Fruit fly (Drosophila melanogaster): Measurements from ENCODE around the gene Nop56.

Gene Nop56

DNA sequence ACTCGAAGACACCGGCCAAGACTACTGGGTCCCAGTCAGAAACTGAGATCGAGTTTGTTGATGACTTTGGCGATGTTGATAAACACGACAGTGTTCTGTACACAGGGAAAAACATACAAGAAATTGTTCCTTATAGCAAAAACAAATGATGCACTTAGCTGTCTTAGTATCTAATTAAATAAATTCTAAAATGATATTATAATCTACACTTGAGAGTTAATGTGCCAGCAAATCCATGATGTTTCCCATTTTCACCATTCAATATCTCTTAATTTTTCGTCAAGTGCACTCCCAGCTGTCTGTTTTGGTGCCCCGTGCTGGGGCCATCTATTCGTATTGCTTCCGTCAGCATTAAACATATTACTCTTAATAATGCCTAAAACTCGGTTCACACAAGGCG is 20.6 kb downstream of the Nop56 start (continued):
- TF ChIP-seq MESR4 (GFP tag; optimal IDR thresholded peaks at IDR 0.05): no peak
- no peak for TF ChIP-seq CG13624 (GFP tag; optimal IDR thresholded peaks at IDR 0.05)
- peak; percentile 34 for TF ChIP-seq nmo (GFP tag; optimal IDR thresholded peaks at IDR 0.05)
- no peak for TF ChIP-seq Eip74EF (GFP tag; optimal IDR thresholded peaks at IDR 0.05)
- TF ChIP-seq tio (GFP tag; optimal IDR thresholded peaks at IDR 0.05): no peak
- TF ChIP-seq CG15479 (GFP tag; optimal IDR thresholded peaks at IDR 0.05): no peak
- no peak for TF ChIP-seq Scr (GFP tag; IDR thresholded peaks at IDR 0.05; ENCODE audit: partially characterized antibody)
- no peak for TF ChIP-seq ato (GFP tag; IDR thresholded peaks at IDR 0.05; ENCODE audit: partially characterized antibody)
- peak; percentile 14 for TF ChIP-seq CG13775 (GFP tag; optimal IDR thresholded peaks at IDR 0.05)
- no peak for TF ChIP-seq ase (GFP tag; IDR thresholded peaks at IDR 0.05)
- TF ChIP-seq slou (GFP tag; optimal IDR thresholded peaks at IDR 0.05): no peak
- TF ChIP-seq Pdp1 (GFP tag; optimal IDR thresholded peaks at IDR 0.05): no peak
- no peak for TF ChIP-seq CG11398 (GFP tag; optimal IDR thresholded peaks at IDR 0.05)
- TF ChIP-seq CG13424 (tag; optimal IDR thresholded peaks at IDR 0.05): no peak
- TF ChIP-seq CG10979 (tag; optimal IDR thresholded peaks at IDR 0.05): peak; percentile 42
- no peak for TF ChIP-seq H2.0 (GFP tag; IDR thresholded peaks at IDR 0.05)
- TF ChIP-seq CG18476 (GFP tag; optimal IDR thresholded peaks at IDR 0.05): peak; percentile 14
- 0 out of 2 replicates have a peak, but pooled peaks have one; percentile 29 for TF ChIP-seq sob (GFP tag; IDR thresholded peaks at IDR 0.05)
- no peak for TF ChIP-seq CG7987 (GFP tag; optimal IDR thresholded peaks at IDR 0.05)
- peak; percentile 51; the same call in 1 of the 3 replicates for TF ChIP-seq CG11695 (GFP tag; IDR thresholded peaks at IDR 0.05)
- no peak for TF ChIP-seq NfI (GFP tag; optimal IDR thresholded peaks at IDR 0.05)
- TF ChIP-seq CG33213 (GFP tag; optimal IDR thresholded peaks at IDR 0.05): no peak
- no peak for TF ChIP-seq YL-1 (GFP tag; optimal IDR thresholded peaks at IDR 0.05)
- TF ChIP-seq CG17568 (GFP tag; optimal IDR thresholded peaks at IDR 0.05): no peak
- no peak for TF ChIP-seq cas (GFP tag; IDR thresholded peaks at IDR 0.05)
- no peak for TF ChIP-seq Dek (tag; optimal IDR thresholded peaks at IDR 0.05)
- TF ChIP-seq scrt (GFP tag; optimal IDR thresholded peaks at IDR 0.05): no peak
- no peak for TF ChIP-seq HmgZ (tag; optimal IDR thresholded peaks at IDR 0.05)
- TF ChIP-seq CG3065 (GFP tag; optimal IDR thresholded peaks at IDR 0.05): no peak
- TF ChIP-seq CG33557 (GFP tag; optimal IDR thresholded peaks at IDR 0.05): no peak
- TF ChIP-seq Rfx (GFP tag; IDR thresholded peaks at IDR 0.05): peak; percentile 80
- no peak for TF ChIP-seq CG12219 (GFP tag; optimal IDR thresholded peaks at IDR 0.05)
- no peak for TF ChIP-seq hkb (optimal IDR thresholded peaks at IDR 0.05)
- peak; percentile 51; the same call in 1 of the 2 replicates for TF ChIP-seq hkb (GFP tag; IDR thresholded peaks at IDR 0.05)
- no peak for TF ChIP-seq CG3995 (GFP tag; optimal IDR thresholded peaks at IDR 0.05)
- peak; percentile 18 for TF ChIP-seq fd96Cb (tag; optimal IDR thresholded peaks at IDR 0.05)
- peak; percentile 15 for TF ChIP-seq trem (tag; optimal IDR thresholded peaks at IDR 0.05)
- no peak for TF ChIP-seq so (GFP tag; IDR thresholded peaks at IDR 0.05)
- TF ChIP-seq CG4730 (GFP tag; IDR thresholded peaks at IDR 0.05): no peak
- TF ChIP-seq chn (GFP tag; optimal IDR thresholded peaks at IDR 0.05): no peak
- TF ChIP-seq bcd (GFP tag; optimal IDR thresholded peaks at IDR 0.05): peak; percentile 27
- no peak for TF ChIP-seq ro (GFP tag; IDR thresholded peaks at IDR 0.05)
- no peak for TF ChIP-seq CG18764 (GFP tag; optimal IDR thresholded peaks at IDR 0.05)
- no peak for TF ChIP-seq fd102C (GFP tag; optimal IDR thresholded peaks at IDR 0.05)
- TF ChIP-seq CG10274 (GFP tag; optimal IDR thresholded peaks at IDR 0.05): no peak
- peak; percentile 62; the same call in 2 of the 3 replicates for TF ChIP-seq Mrtf (GFP tag; IDR thresholded peaks at IDR 0.05)
- TF ChIP-seq CG7786 (GFP tag; optimal IDR thresholded peaks at IDR 0.05): no peak
- TF ChIP-seq CG2120 (GFP tag; optimal IDR thresholded peaks at IDR 0.05): peak; percentile 61
- TF ChIP-seq Poxn (GFP tag; IDR thresholded peaks at IDR 0.05): no peak
- no peak for TF ChIP-seq Sry-δ (GFP tag; optimal IDR thresholded peaks at IDR 0.05)
- peak; percentile 53; the same call in 1 of the 2 replicates for TF ChIP-seq HLH3B (GFP tag; IDR thresholded peaks at IDR 0.05)

All from whole organism, embryonic.